Worm (Caenorhabditis elegans) whole organism, late embryonic: Measurements from ENCODE around the gene vha-15.
A peak's percentile ranks its signal among the peaks of the same experiment; 100 is the strongest.

ENCODE experiments used
- C08G9.2 ChIP-seq: sonication (generic microtip); optimal IDR thresholded peaks from 2 replicates; lab custom pipeline; 2016; ENCODE audit warnings: mild to moderate bottlenecking, missing genetic modification characterization, moderate library complexity, missing compliant biosample characterization
- C38D4.7 ChIP-seq: fragments of 200-800 bp; sonication (Bioruptor generic); optimal IDR thresholded peaks from 2 replicates; lab custom pipeline; 2018; ENCODE audit warnings: mild to moderate bottlenecking, missing genetic modification characterization, moderate library complexity, missing compliant biosample characterization
- ahr-1 ChIP-seq: sonication (generic microtip); optimal IDR thresholded peaks from 2 replicates; lab custom pipeline; 2016; ENCODE audit warnings: missing genetic modification characterization, missing compliant biosample characterization
- ceh-18 ChIP-seq: sonication (generic microtip); optimal IDR thresholded peaks from 2 replicates; lab custom pipeline; 2016; ENCODE audit warnings: missing genetic modification characterization, missing compliant biosample characterization
- ceh-24 ChIP-seq: sonication (generic microtip); optimal IDR thresholded peaks from 2 replicates; lab custom pipeline; 2016; ENCODE audit warnings: mild to moderate bottlenecking, missing genetic modification characterization, missing compliant biosample characterization
- ceh-31 ChIP-seq: sonication (generic microtip); optimal IDR thresholded peaks from 2 replicates; lab custom pipeline; 2016; ENCODE audit warnings: missing genetic modification characterization, missing compliant biosample characterization
- ceh-34 ChIP-seq: sonication (generic microtip); optimal IDR thresholded peaks from 2 replicates; lab custom pipeline; 2016; ENCODE audit warnings: mild to moderate bottlenecking, missing genetic modification characterization, missing compliant biosample characterization
- ceh-48 ChIP-seq: sonication (generic microtip); optimal IDR thresholded peaks from 2 replicates; lab custom pipeline; 2016; ENCODE audit warnings: missing genetic modification characterization, inconsistent platforms, missing compliant biosample characterization
- ceh-6 ChIP-seq: fragments of 200-800 bp; sonication (Bioruptor generic); optimal IDR thresholded peaks from 2 replicates; lab custom pipeline; 2018; ENCODE audit warnings: mild to moderate bottlenecking, missing genetic modification characterization, missing compliant biosample characterization
- ceh-9 ChIP-seq: sonication (generic microtip); optimal IDR thresholded peaks from 2 replicates; lab custom pipeline; 2016; ENCODE audit warnings: mild to moderate bottlenecking, missing genetic modification characterization, inconsistent platforms, missing compliant biosample characterization
- che-1 ChIP-seq: sonication (generic microtip); optimal IDR thresholded peaks from 2 replicates; lab custom pipeline; 2016; ENCODE audit warnings: mild to moderate bottlenecking, missing genetic modification characterization, missing compliant biosample characterization
- dve-1 ChIP-seq: sonication (generic microtip); optimal IDR thresholded peaks from 2 replicates; lab custom pipeline; 2017; ENCODE audit warnings: antibody characterized with exemption, mild to moderate bottlenecking, missing genetic modification characterization, missing compliant biosample characterization
- elt-4 ChIP-seq: sonication (generic microtip); optimal IDR thresholded peaks from 2 replicates; lab custom pipeline; 2016; ENCODE audit warnings: missing genetic modification characterization, missing compliant biosample characterization
- eyg-1 ChIP-seq: sonication (generic microtip); optimal IDR thresholded peaks from 2 replicates; lab custom pipeline; 2016; ENCODE audit warnings: missing genotype, missing genetic modification characterization, missing compliant biosample characterization
- fax-1 ChIP-seq: sonication (generic microtip); optimal IDR thresholded peaks from 2 replicates; lab custom pipeline; 2016; ENCODE audit warnings: missing genotype, missing genetic modification characterization, missing compliant biosample characterization
- fkh-6 ChIP-seq: sonication (generic microtip); optimal IDR thresholded peaks from 2 replicates; lab custom pipeline; 2016; ENCODE audit warnings: missing genetic modification characterization, missing compliant biosample characterization
- hlh-13 ChIP-seq: fragments of 200-800 bp; sonication (Bioruptor generic); optimal IDR thresholded peaks from 2 replicates; lab custom pipeline; 2018; ENCODE audit warnings: mild to moderate bottlenecking, missing genetic modification characterization, missing compliant biosample characterization
- hlh-15 ChIP-seq: sonication (generic microtip); optimal IDR thresholded peaks from 2 replicates; lab custom pipeline; 2016; ENCODE audit warnings: missing genetic modification characterization, missing compliant biosample characterization
- hlh-30 ChIP-seq: sonication (generic microtip); optimal IDR thresholded peaks from 2 replicates; lab custom pipeline; 2017; ENCODE audit warnings: antibody characterized with exemption, missing genetic modification characterization, missing compliant biosample characterization; ENCODE audit not compliant: insufficient read depth
- mec-3 ChIP-seq: sonication (generic microtip); optimal IDR thresholded peaks from 2 replicates; lab custom pipeline; 2016; ENCODE audit warnings: borderline replicate concordance, missing genetic modification characterization, missing compliant biosample characterization
- nfya-1 ChIP-seq: sonication (generic microtip); optimal IDR thresholded peaks from 2 replicates; lab custom pipeline; 2017; ENCODE audit warnings: missing genetic modification characterization, mild to moderate bottlenecking, missing compliant biosample characterization, antibody characterized with exemption, moderate library complexity
- nhr-11 ChIP-seq: fragments of 150-350 bp; optimal IDR thresholded peaks from 2 replicates; lab custom pipeline; 2014; ENCODE audit warnings: missing biosample characterization, missing genetic modification characterization
- nhr-232 ChIP-seq: sonication (generic microtip); optimal IDR thresholded peaks from 2 replicates; lab custom pipeline; 2016; ENCODE audit warnings: missing genetic modification characterization, missing compliant biosample characterization
- pat-9 ChIP-seq: fragments of 200-800 bp; sonication (Bioruptor generic); optimal IDR thresholded peaks from 2 replicates; lab custom pipeline; 2018; ENCODE audit warnings: mild to moderate bottlenecking, missing genetic modification characterization, moderate library complexity, missing compliant biosample characterization
- pha-2 ChIP-seq: sonication (generic microtip); optimal IDR thresholded peaks from 2 replicates; lab custom pipeline; 2017; ENCODE audit warnings: mild to moderate bottlenecking, missing genetic modification characterization, missing compliant biosample characterization
- pqm-1 ChIP-seq: sonication (generic microtip); optimal IDR thresholded peaks from 2 replicates; lab custom pipeline; 2016; ENCODE audit warnings: missing genetic modification characterization, missing compliant biosample characterization
- pros-1 ChIP-seq: fragments of 150-350 bp; optimal IDR thresholded peaks from 2 replicates; lab custom pipeline; 2014; ENCODE audit warnings: missing biosample characterization, missing genetic modification reagents, missing genetic modification characterization
- ref-2 ChIP-seq: sonication (generic microtip); optimal IDR thresholded peaks from 2 replicates; lab custom pipeline; 2016; ENCODE audit warnings: missing genetic modification characterization, missing compliant biosample characterization
- rnt-1 ChIP-seq: sonication (generic microtip); optimal IDR thresholded peaks from 2 replicates; lab custom pipeline; 2016; ENCODE audit warnings: missing genetic modification characterization, missing compliant biosample characterization
- sdc-2 ChIP-seq: sonication (generic microtip); optimal IDR thresholded peaks from 2 replicates; lab custom pipeline; 2016; ENCODE audit warnings: missing genotype, missing genetic modification characterization, missing compliant biosample characterization
- sox-2 ChIP-seq: fragments of 200-800 bp; sonication (Bioruptor generic); IDR thresholded peaks from 2 replicates; pipeline ENCODE4 v1.3.6; 2022; ENCODE audit warnings: missing genetic modification reagents, missing genetic modification characterization, missing compliant biosample characterization
- sox-4 ChIP-seq: sonication (generic microtip); optimal IDR thresholded peaks from 2 replicates; lab custom pipeline; 2017; ENCODE audit warnings: mild to moderate bottlenecking, missing genetic modification characterization, inconsistent platforms, missing compliant biosample characterization
- tbx-2 ChIP-seq: sonication (generic microtip); optimal IDR thresholded peaks from 2 replicates; lab custom pipeline; 2016; ENCODE audit warnings: missing genetic modification characterization, missing compliant biosample characterization
- ttx-3 ChIP-seq: sonication (generic microtip); optimal IDR thresholded peaks from 2 replicates; lab custom pipeline; 2016; ENCODE audit warnings: missing genetic modification reagents, missing genetic modification characterization, missing compliant biosample characterization
- unc-42 ChIP-seq: sonication (generic microtip); optimal IDR thresholded peaks from 2 replicates; lab custom pipeline; 2016; ENCODE audit warnings: missing genotype, missing genetic modification characterization, missing compliant biosample characterization
- unc-55 ChIP-seq: sonication (generic microtip); optimal IDR thresholded peaks from 2 replicates; lab custom pipeline; 2017; ENCODE audit warnings: missing biosample characterization, missing genetic modification reagents, missing genetic modification characterization

Gene vha-15

DNA sequence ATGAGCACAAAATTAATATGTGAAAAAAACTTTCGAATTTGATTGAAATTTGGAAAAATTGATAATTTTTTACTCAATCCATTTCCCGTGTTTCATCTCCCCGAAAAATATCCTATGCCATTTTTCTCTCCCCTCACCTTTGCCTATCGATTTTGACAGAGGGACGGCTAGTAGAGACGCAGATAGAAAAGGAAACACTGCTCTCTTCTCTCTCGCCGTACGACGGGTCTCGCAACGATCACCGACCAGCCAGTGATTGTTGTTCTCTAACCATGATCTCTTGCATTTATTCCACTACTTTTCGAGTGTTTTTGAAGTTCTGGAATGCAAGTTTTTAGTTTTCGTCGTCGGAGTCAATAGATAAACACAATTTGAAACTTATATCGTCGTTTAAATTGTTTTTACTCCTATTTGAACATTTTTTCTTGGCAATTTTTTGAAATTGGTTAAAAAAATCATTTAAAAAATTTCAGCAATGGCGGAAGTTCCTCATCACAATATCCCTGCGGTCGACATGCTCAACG, at the start of gene vha-15:
Gene vha-15, plus strand, starts transcription at position 474 of the 524 bp plus-strand sequence.
- TF ChIP-seq ref-2 (tag; lab: Kevin White, UChicago) (peak; percentile 9), C08G9.2 (tag; lab: Kevin White, UChicago) (no peak), hlh-30 (peak; percentile 18), unc-55 (peak; percentile 94), sox-2 (GFP tag; lab: Robert Waterston, UW) (no peak), nfya-1 (tag; lab: Kevin White, UChicago) (peak; percentile 85), fax-1 (tag; lab: Kevin White, UChicago) (no peak), nhr-232 (tag; lab: Kevin White, UChicago) (no peak), ceh-31 (tag; lab: Kevin White, UChicago) (peak; percentile 64), ceh-48 (tag; lab: Kevin White, UChicago) (peak; percentile 93), ahr-1 (tag; lab: Kevin White, UChicago) (no peak), ceh-18 (tag; lab: Kevin White, UChicago) (peak; percentile 33), ceh-24 (tag; lab: Kevin White, UChicago) (no peak), rnt-1 (tag; lab: Kevin White, UChicago) (peak; percentile 23), tbx-2 (peak; percentile 51), pha-2 (tag; lab: Kevin White, UChicago) (peak; percentile 23), unc-42 (peak; percentile 44), dve-1 (peak; percentile 47), ceh-34 (tag; lab: Kevin White, UChicago) (peak; percentile 40)

DNA sequence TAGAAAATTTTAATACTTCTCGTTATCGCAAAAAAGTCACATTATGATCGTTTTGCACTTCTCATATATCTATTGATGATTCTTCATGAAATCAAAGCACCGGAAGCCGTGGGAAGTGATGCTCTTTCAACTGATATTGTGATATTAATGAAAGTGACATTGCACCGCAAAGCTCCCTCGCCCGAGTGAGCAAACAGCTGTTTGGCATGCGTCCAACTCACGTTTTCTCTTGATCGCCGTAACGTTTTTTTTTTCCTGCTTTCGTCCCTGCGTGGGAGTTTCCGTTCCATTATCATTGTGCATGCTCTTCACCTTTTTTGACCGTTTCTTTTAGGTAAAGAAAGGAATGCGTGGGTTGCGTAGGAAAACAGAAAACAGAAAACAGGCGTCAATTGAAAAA, 48.8 kb upstream of the vha-15 start:
- TF ChIP-seq ceh-18 (tag; lab: Kevin White, UChicago) (peak; percentile 42), elt-4 (tag; lab: Kevin White, UChicago) (no peak)

DNA sequence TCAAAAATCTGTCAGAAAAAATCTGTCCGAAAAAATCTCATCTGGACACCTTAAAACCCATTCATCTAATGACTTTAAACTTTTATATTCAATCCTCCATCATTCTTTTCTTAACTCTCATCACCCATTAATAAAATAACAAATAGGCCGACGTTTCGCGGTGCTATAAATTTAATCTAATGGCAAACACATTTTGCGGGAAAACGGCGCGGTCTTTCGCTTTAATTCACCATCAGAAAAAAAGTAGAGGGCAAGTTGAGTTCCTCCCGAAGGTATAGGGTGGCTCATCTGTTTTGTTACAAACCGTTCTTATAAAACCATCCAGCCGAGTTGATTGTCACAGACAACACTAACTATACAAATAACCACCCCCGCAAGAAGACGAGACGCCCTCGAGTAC, 47.0 kb upstream of the vha-15 start:
- TF ChIP-seq sox-2 (GFP tag; lab: Robert Waterston, UW), result no peak
- TF ChIP-seq pat-9, result no peak
- TF ChIP-seq dve-1, result no peak
- no peak for TF ChIP-seq hlh-15
- TF ChIP-seq ceh-18 (tag; lab: Kevin White, UChicago), result no peak
- TF ChIP-seq mec-3, result no peak
- no peak for TF ChIP-seq nhr-11 (tag; lab: Kevin White, UChicago)
- TF ChIP-seq rnt-1 (tag; lab: Kevin White, UChicago), result no peak
- TF ChIP-seq pqm-1 (tag; lab: Kevin White, UChicago), result no peak
- no peak for TF ChIP-seq che-1 (tag; lab: Kevin White, UChicago)
- TF ChIP-seq sox-4 (tag; lab: Kevin White, UChicago), result no peak
- no peak for TF ChIP-seq eyg-1 (tag; lab: Kevin White, UChicago)
- TF ChIP-seq ceh-6, result no peak
- no peak for TF ChIP-seq ttx-3 (tag; lab: Kevin White, UChicago)
- TF ChIP-seq hlh-13, result no peak
- TF ChIP-seq fkh-6 (tag; lab: Kevin White, UChicago), result no peak
- no peak for TF ChIP-seq pros-1 (tag; lab: Kevin White, UChicago)
- TF ChIP-seq tbx-2, result no peak
- no peak for TF ChIP-seq C38D4.7 (GFP tag; lab: Kevin White, UChicago)

DNA sequence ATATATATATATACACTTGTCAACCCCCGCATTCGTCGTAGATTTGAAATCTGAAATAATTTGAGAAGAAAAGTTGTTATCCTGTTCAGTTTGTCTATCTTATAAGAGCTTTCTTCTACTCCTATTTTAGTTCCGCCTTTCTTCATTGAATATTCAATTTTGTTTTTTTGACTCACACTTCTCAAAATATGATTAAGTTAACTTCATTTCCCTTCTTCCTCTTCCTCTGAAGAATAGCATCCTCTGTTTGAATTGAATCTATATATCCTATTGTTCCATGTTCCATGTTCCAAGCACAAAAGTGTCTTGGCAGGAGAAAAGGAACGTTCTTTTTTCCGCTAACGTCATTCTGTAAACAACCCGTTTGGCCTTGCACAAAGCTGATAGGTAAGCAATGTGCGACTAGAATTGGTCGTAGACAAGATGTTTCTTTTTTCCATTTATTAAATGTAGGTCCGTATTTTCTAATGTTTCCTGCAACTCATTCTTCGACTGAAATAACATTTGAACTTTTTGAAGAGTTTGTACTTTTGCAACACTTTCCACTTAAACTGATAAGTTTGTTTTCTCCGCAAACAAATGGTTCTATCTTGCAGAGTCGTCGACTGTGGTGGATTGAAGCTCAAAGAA, 45.7 kb upstream of the vha-15 start, which contains the start of gene gap-1:
Gene gap-1, plus strand, starts transcription at position 580 of the 630 bp plus-strand sequence.
- TF ChIP-seq ceh-9 (no peak), sox-2 (GFP tag; lab: Robert Waterston, UW) (no peak), sdc-2 (no peak)
